Worm (Caenorhabditis elegans) whole organism, L4 larva: ENCODE measurements around the gene csn-5.

Source experiments
- Y75B8A.6 ChIP-seq: fragments of 200-800 bp; sonication (Bioruptor generic); IDR thresholded peaks from 2 replicates; pipeline ENCODE4 v1.3.6; 2022; ENCODE audit warnings: missing genetic modification reagents, missing genetic modification characterization, missing compliant biosample characterization
- aly-2 ChIP-seq: sonication (generic microtip); optimal IDR thresholded peaks from 2 replicates; lab custom pipeline; 2018; ENCODE audit warnings: missing biosample characterization, missing genetic modification characterization
- dmd-6 ChIP-seq: fragments of 200-800 bp; sonication (Bioruptor generic); IDR thresholded peaks from 2 replicates; pipeline ENCODE4 v1.3.6; 2022; ENCODE audit warnings: missing genetic modification reagents, missing genetic modification characterization, missing compliant biosample characterization
- fos-1 ChIP-seq: fragments of 150-350 bp; optimal IDR thresholded peaks from 2 replicates; lab custom pipeline; 2014; ENCODE audit warnings: missing biosample characterization, missing genetic modification characterization
- lim-7 ChIP-seq: fragments of 200-800 bp; sonication (Bioruptor generic); IDR thresholded peaks from 2 replicates; pipeline ENCODE4 v1.3.6; 2022; ENCODE audit warnings: missing genetic modification characterization, missing compliant biosample characterization
- lsy-2 ChIP-seq, 2 experiments: fragments of 150-350 bp in 1 of 2; sonication (generic microtip) in 1 of 2; optimal IDR thresholded peaks; 2 replicates each; lab custom pipeline; 2014 to 2017; ENCODE audit warnings: missing biosample characterization in 2 of 2, missing genetic modification characterization in 2 of 2
- mep-1 ChIP-seq: fragments of 150-350 bp; sonication (generic microtip); optimal IDR thresholded peaks from 3 replicates; lab custom pipeline; 2014; ENCODE audit warnings: missing biosample characterization, missing genetic modification characterization
- mes-2 ChIP-seq: sonication (generic microtip); optimal IDR thresholded peaks from 2 replicates; lab custom pipeline; 2016; ENCODE audit warnings: missing genotype, mild to moderate bottlenecking, missing genetic modification characterization, missing compliant biosample characterization; ENCODE audit not compliant: poor library complexity, severe bottlenecking
- nhr-237 ChIP-seq: sonication (generic microtip); optimal IDR thresholded peaks from 2 replicates; lab custom pipeline; 2017; ENCODE audit warnings: missing biosample characterization, missing genetic modification characterization
- pha-4 ChIP-seq, 2 experiments: fragments of 150-350 bp in 1 of 2; fragments of 200-800 bp in 1 of 2; sonication (Bioruptor generic) in 1 of 2; IDR thresholded peaks in 1 of 2; optimal IDR thresholded peaks in 1 of 2; 2 replicates each; pipeline versions ENCODE4 v1.3.6 to Lab custom; 2014 to 2022; ENCODE audit warnings: missing genetic modification characterization in 2 of 2, missing genetic modification reagents in 2 of 2, missing biosample characterization in 1 of 2, missing compliant biosample characterization in 1 of 2
- pqm-1 ChIP-seq: sonication (generic microtip); optimal IDR thresholded peaks from 2 replicates; lab custom pipeline; 2017; ENCODE audit warnings: missing biosample characterization, missing genetic modification characterization
- unc-62 ChIP-seq, 3 experiments: fragments of 150-350 bp in 1 of 3; sonication (generic microtip); optimal IDR thresholded peaks in 2 of 3; peaks in 1 of 3; 1 replicate in 1 of 3; 2 replicates in 2 of 3; lab custom pipeline; 2014 to 2017; ENCODE audit warnings: missing biosample characterization in 3 of 3, missing genetic modification characterization in 3 of 3, missing genetic modification reagents in 3 of 3, missing genotype in 1 of 3
- zag-1 ChIP-seq: fragments of 150-350 bp; optimal IDR thresholded peaks from 2 replicates; lab custom pipeline; 2014; ENCODE audit warnings: missing biosample characterization, missing genetic modification characterization
- ztf-11 ChIP-seq: fragments of 150-350 bp; optimal IDR thresholded peaks from 2 replicates; lab custom pipeline; 2014; ENCODE audit warnings: missing biosample characterization, missing genetic modification characterization

DNA sequence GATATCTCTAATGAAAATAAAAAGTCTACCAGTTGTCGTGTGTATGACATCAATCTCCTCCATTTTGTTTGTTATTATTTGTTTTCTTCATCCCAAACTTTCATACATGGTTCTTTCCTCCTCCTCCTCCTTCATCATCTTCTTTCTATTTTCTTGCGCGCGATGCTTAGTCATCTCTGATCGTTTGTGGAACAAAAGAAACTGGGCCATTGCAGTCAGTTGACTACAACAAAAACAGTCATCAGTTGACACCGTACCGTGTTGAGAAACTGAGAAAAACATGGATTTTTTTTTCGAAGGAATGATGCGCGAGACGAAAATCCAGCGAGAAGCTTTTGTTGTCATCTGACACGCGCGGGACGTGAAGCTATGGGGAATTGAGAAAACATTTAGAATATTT, 44.1 kb upstream of the csn-5 start:
- TF ChIP-seq mes-2 (no peak), dmd-6 (GFP tag; lab: Robert Waterston, UW) (peak; percentile 20; the same call in 1 of the 2 replicates), zag-1 (tag; lab: Kevin White, UChicago) (no peak), fos-1 (no peak), mep-1 (tag; lab: Kevin White, UChicago) (no peak), pqm-1 (no peak), pha-4 (GFP tag; IDR thresholded peaks at IDR 0.05; lab: Robert Waterston, UW) (no peak; the same call in 1 of the 2 replicates), pha-4 (tag; optimal IDR thresholded peaks at IDR 0.05; lab: Kevin White, UChicago) (peak; percentile 30), nhr-237 (tag; lab: Kevin White, UChicago) (no peak), aly-2 (no peak), unc-62 (GFP tag; optimal IDR thresholded peaks at IDR 0.05 in 1 of 2; lab: Kevin White, UChicago) (no peak), unc-62 (tag; optimal IDR thresholded peaks at IDR 0.05; lab: Kevin White, UChicago) (no peak), ztf-11 (tag; lab: Kevin White, UChicago) (no peak), lim-7 (GFP tag; lab: Robert Waterston, UW) (no peak), Y75B8A.6 (no peak), lsy-2 (tag; optimal IDR thresholded peaks at IDR 0.05; lab: Kevin White, UChicago) (no peak)
